Worm (Caenorhabditis elegans): ENCODE data around the gene fbxa-32.

DNA sequence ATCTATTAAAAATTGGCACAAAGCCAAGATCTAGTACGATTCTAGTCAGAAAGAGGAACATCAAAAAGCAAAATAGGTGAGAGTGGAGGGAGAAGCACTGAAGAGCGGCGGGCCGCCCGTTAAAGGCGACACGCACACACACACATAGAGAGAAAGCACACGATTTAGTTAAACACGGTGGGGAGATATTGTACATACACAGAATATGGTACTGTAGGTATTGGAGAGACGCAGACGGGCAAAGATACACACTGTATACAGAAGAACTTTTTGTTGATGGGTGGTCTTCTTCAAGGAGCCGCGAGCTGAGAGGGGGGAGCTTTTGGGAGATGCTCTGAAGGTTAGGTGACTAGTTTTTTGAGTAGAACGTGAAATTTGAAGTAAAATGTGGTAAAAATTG lies 42.8 kb downstream of the fbxa-32 start:
- TF ChIP-seq snpc-4 (tag; optimal IDR thresholded peaks at IDR 0.05) (no peak), lin-13 (GFP tag; optimal IDR thresholded peaks at IDR 0.05) (no peak), nhr-237 (tag; optimal IDR thresholded peaks at IDR 0.05) (no peak), ztf-4 (tag; optimal IDR thresholded peaks at IDR 0.05) (no peak), lsy-2 (tag; optimal IDR thresholded peaks at IDR 0.05) (no peak), ztf-11 (tag; optimal IDR thresholded peaks at IDR 0.05) (no peak)

All from whole organism, L2 larva.